Worm (Caenorhabditis elegans): ENCODE data around the gene T04B8.1.

Gene T04B8.1

ce11 chrII:675303-675702 lies 41.2 kb downstream of the T04B8.1 start, which contains the start of gene Y39F10C.1:
Gene Y39F10C.1, plus strand, starts transcription at chrII:675603.
- no peak for TF ChIP-seq cog-1 (tag; optimal IDR thresholded peaks at IDR 0.05)
- no peak for TF ChIP-seq T22C8.4 (GFP tag; IDR thresholded peaks at IDR 0.05)
- no peak for TF ChIP-seq ref-1 (GFP tag; conservative IDR thresholded peaks at IDR 0.05)
- TF ChIP-seq med-1 (GFP tag; optimal IDR thresholded peaks at IDR 0.05; ENCODE audit: insufficient read depth): no peak
- TF ChIP-seq flt-1 (GFP tag; IDR thresholded peaks at IDR 0.05): no peak
- no peak for TF ChIP-seq tab-1 (GFP tag; IDR thresholded peaks at IDR 0.05)
- TF ChIP-seq ztf-23 (GFP tag; IDR thresholded peaks at IDR 0.05): no peak
- no peak for TF ChIP-seq klf-2 (GFP tag; conservative IDR thresholded peaks at IDR 0.05)
- no peak for TF ChIP-seq ztf-29 (GFP tag; IDR thresholded peaks at IDR 0.05)

- TF ChIP-seq ztf-29 (GFP tag; IDR thresholded peaks at IDR 0.05) (no peak), T22C8.4 (GFP tag; IDR thresholded peaks at IDR 0.05) (no peak), flt-1 (GFP tag; IDR thresholded peaks at IDR 0.05) (no peak), tab-1 (GFP tag; IDR thresholded peaks at IDR 0.05) (no peak), cog-1 (tag; optimal IDR thresholded peaks at IDR 0.05) (no peak), ref-1 (GFP tag; conservative IDR thresholded peaks at IDR 0.05) (no peak), klf-2 (GFP tag; conservative IDR thresholded peaks at IDR 0.05) (no peak), med-1 (GFP tag; optimal IDR thresholded peaks at IDR 0.05; ENCODE audit: insufficient read depth) (no peak), ztf-23 (GFP tag; IDR thresholded peaks at IDR 0.05) (no peak)
Measured at ce11 chrII:675822-676221, 41.7 kb downstream of the T04B8.1 start.

- TF ChIP-seq ref-1 (GFP tag; conservative IDR thresholded peaks at IDR 0.05) (no peak), klf-2 (GFP tag; conservative IDR thresholded peaks at IDR 0.05) (no peak)
Measured at ce11 chrII:678581-678980, 44.5 kb downstream of the T04B8.1 start, which contains the start of gene T02H6.9. Gene T02H6.9, plus strand, starts transcription at chrII:678881.

ce11 chrII:680612-681011 lies 46.5 kb downstream of the T04B8.1 start, which contains the start of the genes T02H6.10 and T02H6.8:
Gene T02H6.10, minus strand, starts transcription at chrII:680712.
Gene T02H6.8, plus strand, starts transcription at chrII:680832.
- no peak for TF ChIP-seq tab-1 (GFP tag; IDR thresholded peaks at IDR 0.05)
- TF ChIP-seq T22C8.4 (GFP tag; IDR thresholded peaks at IDR 0.05): no peak
- TF ChIP-seq flt-1 (GFP tag; IDR thresholded peaks at IDR 0.05): no peak
- TF ChIP-seq ztf-23 (GFP tag; IDR thresholded peaks at IDR 0.05): no peak
- TF ChIP-seq ztf-29 (GFP tag; IDR thresholded peaks at IDR 0.05): no peak
- TF ChIP-seq klf-2 (GFP tag; conservative IDR thresholded peaks at IDR 0.05): no peak
- no peak for TF ChIP-seq ref-1 (GFP tag; conservative IDR thresholded peaks at IDR 0.05)
- TF ChIP-seq cog-1 (tag; optimal IDR thresholded peaks at IDR 0.05): no peak
- no peak for TF ChIP-seq med-1 (GFP tag; optimal IDR thresholded peaks at IDR 0.05; ENCODE audit: insufficient read depth)

ce11 chrII:682326-682725 lies 48.2 kb downstream of the T04B8.1 start, which contains the start of gene T02H6.7:
Gene T02H6.7, plus strand, starts transcription at chrII:682626.
- TF ChIP-seq tab-1 (GFP tag; IDR thresholded peaks at IDR 0.05) (no peak), ztf-29 (GFP tag; IDR thresholded peaks at IDR 0.05) (no peak), ztf-23 (GFP tag; IDR thresholded peaks at IDR 0.05) (no peak), med-1 (GFP tag; optimal IDR thresholded peaks at IDR 0.05; ENCODE audit: insufficient read depth) (no peak)

ce11 chrII:683467-683866 lies 49.4 kb downstream of the T04B8.1 start, which contains the start of gene T02H6.6:
Gene T02H6.6, plus strand, starts transcription at chrII:683767.
- no peak for TF ChIP-seq flt-1 (GFP tag; IDR thresholded peaks at IDR 0.05)
- TF ChIP-seq ztf-23 (GFP tag; IDR thresholded peaks at IDR 0.05): no peak
- TF ChIP-seq T22C8.4 (GFP tag; IDR thresholded peaks at IDR 0.05): no peak
- TF ChIP-seq ref-1 (GFP tag; conservative IDR thresholded peaks at IDR 0.05): no peak
- TF ChIP-seq klf-2 (GFP tag; conservative IDR thresholded peaks at IDR 0.05): no peak
- TF ChIP-seq ztf-29 (GFP tag; IDR thresholded peaks at IDR 0.05): no peak
- TF ChIP-seq cog-1 (tag; optimal IDR thresholded peaks at IDR 0.05): no peak
- TF ChIP-seq tab-1 (GFP tag; IDR thresholded peaks at IDR 0.05): no peak
- TF ChIP-seq med-1 (GFP tag; optimal IDR thresholded peaks at IDR 0.05; ENCODE audit: insufficient read depth): no peak

ce11 chrII:684811-685210 lies 50.7 kb downstream of the T04B8.1 start, which contains the start of gene T02H6.5:
Gene T02H6.5, plus strand, starts transcription at chrII:685111.
- TF ChIP-seq ztf-29 (GFP tag; IDR thresholded peaks at IDR 0.05) (no peak), ztf-23 (GFP tag; IDR thresholded peaks at IDR 0.05) (no peak), T22C8.4 (GFP tag; IDR thresholded peaks at IDR 0.05) (no peak), cog-1 (tag; optimal IDR thresholded peaks at IDR 0.05) (no peak), tab-1 (GFP tag; IDR thresholded peaks at IDR 0.05) (no peak), med-1 (GFP tag; optimal IDR thresholded peaks at IDR 0.05; ENCODE audit: insufficient read depth) (no peak), ref-1 (GFP tag; conservative IDR thresholded peaks at IDR 0.05) (no peak), flt-1 (GFP tag; IDR thresholded peaks at IDR 0.05) (no peak)

Data from whole organism, midembryonic.